Fruit fly (Drosophila melanogaster): ENCODE data around the gene Cpr67Fa2.

dm6 chr3L:10891414-10891813 is at the start of gene Cpr67Fa2:
- TF ChIP-seq CG12605 (GFP tag; IDR thresholded peaks at IDR 0.05) (no peak), EcR (GFP tag; optimal IDR thresholded peaks at IDR 0.05) (no peak), D1 (tag; optimal IDR thresholded peaks at IDR 0.05) (no peak), fd96Ca (GFP tag; IDR thresholded peaks at IDR 0.05) (no peak), gl (tag; optimal IDR thresholded peaks at IDR 0.05) (no peak), Pif1B (GFP tag; optimal IDR thresholded peaks at IDR 0.05) (no peak), CG4496 (GFP tag; IDR thresholded peaks at IDR 0.05) (no peak), CG14655 (GFP tag; optimal IDR thresholded peaks at IDR 0.05) (no peak), CG15710 (tag; optimal IDR thresholded peaks at IDR 0.05) (no peak), Snoo (tag; optimal IDR thresholded peaks at IDR 0.05) (no peak)
